In genomic region chrX:16611333-16612043, ce11 we compare ENCODE assay signal across 1 worm cellular context.
TF ChIP-seq lines count a peak whose summit lies in the region.

No protein-coding gene starts in this region.

TF ChIP-seq in whole organism, L4 larva, 104 proteins besides CTCF, POLR2A, EP300 and RAD21 (continued from another document):
- no peak for TF ChIP-seq T26A8.4 (GFP tag; IDR thresholded peaks at IDR 0.05; lab: Robert Waterston, UW)
- TF ChIP-seq ceh-32 (tag; optimal IDR thresholded peaks at IDR 0.05; lab: Kevin White, UChicago; ENCODE audit: poor library complexity): no peak
- 0 out of 2 replicates have a peak, but pooled peaks have one; percentile 14 for TF ChIP-seq tra-1 (GFP tag; IDR thresholded peaks at IDR 0.05; lab: Robert Waterston, UW)
